Fruit fly (Drosophila melanogaster) whole organism, embryonic: Measurements from ENCODE around the gene CG5886.
A peak's percentile ranks its signal among the peaks of the same experiment; 100 is the strongest.

Experiments used
- PHDP ChIP-seq: fragments of 200-800 bp; sonication (Bioruptor generic); optimal IDR thresholded peaks from 3 replicates; lab custom pipeline; 2018; ENCODE audit warnings: missing biosample characterization, mild to moderate bottlenecking, missing genetic modification characterization, moderate library complexity
- Sin3A ChIP-seq: fragments of >200 bp; optimal IDR thresholded peaks from 2 replicates; lab custom pipeline; 2018
- exex ChIP-seq: fragments of 200-800 bp; sonication (Bioruptor generic); optimal IDR thresholded peaks from 4 replicates; lab custom pipeline; 2018; ENCODE audit warnings: missing biosample characterization, mild to moderate bottlenecking, missing genetic modification characterization, moderate library complexity
- gro ChIP-seq: fragments of 200-800 bp; sonication (Bioruptor generic); optimal IDR thresholded peaks from 2 replicates; lab custom pipeline; 2016; ENCODE audit warnings: missing biosample characterization, missing genetic modification characterization
- sug ChIP-seq: fragments of 200-800 bp; optimal IDR thresholded peaks from 2 replicates; lab custom pipeline; 2019; ENCODE audit warnings: missing biosample characterization, mild to moderate bottlenecking, missing genetic modification characterization, moderate library complexity
- vnd ChIP-seq: fragments of 200-800 bp; sonication (Bioruptor generic); IDR thresholded peaks from 3 replicates; pipeline ENCODE4 v1.3.6; 2022; ENCODE audit warnings: missing biosample characterization, missing genetic modification characterization; ENCODE audit not compliant: partially characterized antibody

CG5886 gene

DNA sequence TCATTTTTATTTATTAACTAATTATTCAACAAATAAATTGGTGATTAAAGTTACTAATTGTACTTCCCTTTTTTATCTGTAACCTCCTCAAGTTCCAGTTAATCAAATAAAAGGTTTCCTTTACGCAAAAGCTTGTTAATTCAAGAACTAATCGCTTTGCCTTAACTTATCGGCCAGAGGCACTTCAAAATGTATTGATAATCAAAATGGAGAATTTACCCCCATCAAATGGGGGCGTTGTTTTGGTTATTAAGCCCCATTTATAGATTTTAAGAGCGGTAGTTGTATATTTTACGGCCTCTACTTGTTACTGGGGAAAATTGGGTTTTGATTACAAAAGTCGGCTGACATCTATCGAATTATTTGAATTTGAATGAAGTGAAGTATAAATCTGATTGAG, 48.3 kb downstream of the CG5886 start, which contains the start of gene CG31091:
CG31091 (plus strand) TSS at position 214 of the 400 bp plus-strand sequence.
- peak; percentile 42; the same call in 1 of the 3 replicates for TF ChIP-seq vnd (GFP tag; lab: Robert Waterston, UW)
- peak; percentile 85 for TF ChIP-seq sug (tag; lab: Kevin White, UChicago)
- TF ChIP-seq gro = peak; percentile 2
- peak; percentile 96 for TF ChIP-seq exex (tag; lab: Kevin White, UChicago)
- no peak for TF ChIP-seq PHDP (tag; lab: Kevin White, UChicago)

DNA sequence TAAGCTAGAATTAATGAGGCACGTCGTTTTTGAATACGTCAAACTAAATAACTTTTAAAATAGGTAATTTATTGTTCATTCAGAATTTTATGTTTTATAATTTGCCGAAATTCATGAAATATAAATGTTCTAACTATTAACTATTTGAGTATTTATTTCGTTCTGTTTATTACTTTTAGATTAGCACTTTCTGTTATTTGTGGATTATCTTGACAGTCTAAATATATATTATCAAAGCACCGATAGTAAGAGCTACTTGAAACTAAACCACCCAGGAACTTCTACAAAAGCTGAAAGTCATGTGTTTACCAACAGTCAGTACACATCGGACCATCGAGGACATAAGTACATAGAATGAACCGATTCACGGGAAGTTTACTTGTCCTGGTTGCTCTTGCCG, 50.9 kb downstream of the CG5886 start, which contains the start of gene CG31089:
CG31089 (plus strand) TSS at position 301 of the 400 bp plus-strand sequence.
- TF ChIP-seq sug (tag; lab: Kevin White, UChicago) (peak; percentile 56), Sin3A (lab: Kevin White, UChicago) (no peak)
